Fruit fly (Drosophila melanogaster) whole organism, adult: ENCODE data around the gene CG15563.

Source experiments
- CG11617 ChIP-seq: fragments of 200-800 bp; sonication (Bioruptor generic); optimal IDR thresholded peaks from 2 replicates; lab custom pipeline; 2017; ENCODE audit warnings: mild to moderate bottlenecking, missing biosample characterization, missing genetic modification reagents, missing genetic modification characterization
- CG7045 ChIP-seq: fragments of 200-800 bp; sonication (Bioruptor generic); optimal IDR thresholded peaks from 2 replicates; lab custom pipeline; 2017; ENCODE audit warnings: missing biosample characterization, mild to moderate bottlenecking, missing genetic modification characterization
- CG7101 ChIP-seq: fragments of 200-800 bp; sonication (Bioruptor generic); optimal IDR thresholded peaks from 2 replicates; lab custom pipeline; 2018; ENCODE audit warnings: missing biosample characterization, mild to moderate bottlenecking, missing genetic modification characterization, moderate library complexity
- Hr96 ChIP-seq: fragments of 200-800 bp; sonication (Bioruptor generic); optimal IDR thresholded peaks from 2 replicates; lab custom pipeline; 2016; ENCODE audit warnings: missing biosample characterization, missing genetic modification characterization
- kay ChIP-seq: fragments of 200-800 bp; sonication (Bioruptor generic); peaks from one replicate; lab custom pipeline; 2016; ENCODE audit warnings: missing biosample characterization, missing genetic modification characterization, borderline replicate concordance
- ovo ChIP-seq: fragments of 200-800 bp; sonication (Bioruptor generic); optimal IDR thresholded peaks from 2 replicates; lab custom pipeline; 2016; ENCODE audit warnings: missing biosample characterization, missing genetic modification characterization
- pad ChIP-seq: fragments of 200-800 bp; sonication (Bioruptor generic); optimal IDR thresholded peaks from 3 replicates; lab custom pipeline; 2017; ENCODE audit warnings: missing biosample characterization, missing genetic modification characterization, mild to moderate bottlenecking, moderate library complexity, missing genetic modification reagents
- tj ChIP-seq: fragments of 200-800 bp; sonication (Bioruptor generic); optimal IDR thresholded peaks from 3 replicates; lab custom pipeline; 2017; ENCODE audit warnings: missing biosample characterization, mild to moderate bottlenecking, missing genetic modification characterization, moderate library complexity

- TF ChIP-seq CG7101 (tag; lab: Kevin White, UChicago) (peak; percentile 46), pad (GFP tag; lab: Kevin White, UChicago) (peak; percentile 39), CG7045 (GFP tag; lab: Kevin White, UChicago) (no peak), CG11617 (no peak), kay (GFP tag; lab: Kevin White, UChicago) (no peak), tj (GFP tag; lab: Kevin White, UChicago) (peak; percentile 21), Hr96 (GFP tag; lab: Kevin White, UChicago) (no peak), ovo (no peak)
These were observed 16.3 kb downstream of the CG15563 start, which contains the start of gene CG15561 for dm6 chr3R:31215830-31216229.
